Worm (Caenorhabditis elegans) whole organism, L2 larva: ENCODE results near the gene K02D10.2.

Experiments
- nhr-237 ChIP-seq: fragments of 150-350 bp; optimal IDR thresholded peaks from 2 replicates; lab custom pipeline; 2014; ENCODE audit warnings: missing biosample characterization, missing genetic modification characterization
- unc-62 ChIP-seq: fragments of 150-350 bp; optimal IDR thresholded peaks from 2 replicates; lab custom pipeline; 2014; ENCODE audit warnings: missing biosample characterization, missing genetic modification reagents, missing genetic modification characterization

DNA sequence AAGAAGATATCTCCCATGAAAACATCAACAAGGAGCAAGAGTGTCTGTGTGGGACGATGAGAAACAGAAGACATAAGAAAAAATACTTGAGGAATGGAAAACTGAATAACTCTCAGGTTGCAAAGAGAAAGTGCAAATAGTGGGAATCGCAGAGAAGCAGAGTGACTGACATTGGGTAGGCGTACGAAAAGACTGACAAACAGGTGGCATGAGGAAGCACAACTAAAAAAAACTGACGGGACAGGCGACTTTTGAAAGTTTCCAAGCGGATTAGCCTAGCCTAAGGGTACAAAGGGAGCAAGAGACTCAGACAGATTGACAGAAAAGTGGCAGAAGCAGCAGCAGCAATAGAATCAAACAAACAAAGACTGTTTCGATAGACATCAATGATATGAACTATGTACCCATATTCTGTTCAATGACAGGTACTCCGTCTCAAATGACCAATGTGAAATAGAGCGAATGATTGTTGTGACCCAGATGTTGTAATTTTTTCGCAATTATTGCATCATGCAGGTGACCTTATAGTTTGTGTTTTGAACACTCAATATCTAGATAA is 36.7 kb downstream of the K02D10.2 start:
- TF ChIP-seq nhr-237 (tag; lab: Kevin White, UChicago) (no peak), unc-62 (no peak)
